Fruit fly (Drosophila melanogaster): ENCODE results near the gene RFeSP.

The RFeSP gene

dm6 chr2L:1649244-1649827, 35.4 kb upstream of the RFeSP start (continued):
- TF ChIP-seq salm (tag; optimal IDR thresholded peaks at IDR 0.05) (peak; percentile 95), fru (optimal IDR thresholded peaks at IDR 0.05) (no peak), CG4820 (GFP tag; optimal IDR thresholded peaks at IDR 0.05) (peak; percentile 65), CG14860 (GFP tag; IDR thresholded peaks at IDR 0.05; ENCODE audit: partially characterized antibody) (no peak), CG7556 (GFP tag; optimal IDR thresholded peaks at IDR 0.05) (peak; percentile 99), Myb (GFP tag; optimal IDR thresholded peaks at IDR 0.05) (no peak), CG13624 (GFP tag; optimal IDR thresholded peaks at IDR 0.05) (no peak), eyg (GFP tag; optimal IDR thresholded peaks at IDR 0.05) (no peak), CG15696 (tag; optimal IDR thresholded peaks at IDR 0.05) (peak; percentile 54), CG16815 (GFP tag; optimal IDR thresholded peaks at IDR 0.05) (peak; percentile 68), Dip3 (GFP tag; optimal IDR thresholded peaks at IDR 0.05) (peak; percentile 44), CG18476 (GFP tag; optimal IDR thresholded peaks at IDR 0.05) (peak; percentile 63), CG11456 (GFP tag; IDR thresholded peaks at IDR 0.05) (peak; percentile 94), CG5953 (GFP tag; IDR thresholded peaks at IDR 0.05) (peak; percentile 91), Ets97D (GFP tag; optimal IDR thresholded peaks at IDR 0.05) (no peak), Six4 (GFP tag; optimal IDR thresholded peaks at IDR 0.05) (peak; percentile 85), Nf-YA (GFP tag; IDR thresholded peaks at IDR 0.05) (peak; percentile 64), Optix (GFP tag; IDR thresholded peaks at IDR 0.05) (peak; percentile 89), zen2 (GFP tag; IDR thresholded peaks at IDR 0.05; ENCODE audit: partially characterized antibody) (no peak), luna (GFP tag; optimal IDR thresholded peaks at IDR 0.05) (no peak), pho (GFP tag; optimal IDR thresholded peaks at IDR 0.05) (no peak), CG10543 (GFP tag; optimal IDR thresholded peaks at IDR 0.05) (peak; percentile 72), slp2 (GFP tag; optimal IDR thresholded peaks at IDR 0.05) (peak; percentile 4), dm (GFP tag; optimal IDR thresholded peaks at IDR 0.05) (no peak), pnt (GFP tag; optimal IDR thresholded peaks at IDR 0.05) (peak; percentile 40), HmgZ (tag; optimal IDR thresholded peaks at IDR 0.05) (no peak), croc (GFP tag; conservative IDR thresholded peaks at IDR 0.05) (peak; percentile 87), Dad (GFP tag; optimal IDR thresholded peaks at IDR 0.05) (peak; percentile 15), org-1 (GFP tag; optimal IDR thresholded peaks at IDR 0.05) (peak; percentile 89), nerfin-2 (GFP tag; IDR thresholded peaks at IDR 0.05; ENCODE audit: partially characterized antibody) (no peak), Hr39 (optimal IDR thresholded peaks at IDR 0.05) (no peak), pfk (GFP tag; optimal IDR thresholded peaks at IDR 0.05) (no peak), bigmax (GFP tag; optimal IDR thresholded peaks at IDR 0.05) (no peak), CG10209 (GFP tag; optimal IDR thresholded peaks at IDR 0.05) (peak; percentile 91), NK7.1 (GFP tag; optimal IDR thresholded peaks at IDR 0.05) (no peak), Jarid2 (GFP tag; optimal IDR thresholded peaks at IDR 0.05) (peak; percentile 81), Stat92E (GFP tag; optimal IDR thresholded peaks at IDR 0.05) (peak in 2 of 3 experiments; percentile 34 to 40), CG1602 (GFP tag; optimal IDR thresholded peaks at IDR 0.05) (peak; percentile 79), mam (GFP tag; optimal IDR thresholded peaks at IDR 0.05) (peak; percentile 42), CG9215 (GFP tag; IDR thresholded peaks at IDR 0.05) (peak; percentile 82), fu2 (GFP tag; optimal IDR thresholded peaks at IDR 0.05) (no peak), sisA (GFP tag; IDR thresholded peaks at IDR 0.05) (peak; percentile 83), CG1024 (GFP tag; IDR thresholded peaks at IDR 0.05) (peak; percentile 27; the same call in 1 of the 2 replicates), lov (optimal IDR thresholded peaks at IDR 0.05) (no peak), lov (GFP tag; IDR thresholded peaks at IDR 0.05) (peak; percentile 82; the same call in 1 of the 3 replicates), CG9797 (GFP tag; optimal IDR thresholded peaks at IDR 0.05) (no peak), repo (GFP tag; optimal IDR thresholded peaks at IDR 0.05) (peak; percentile 11), chn (GFP tag; optimal IDR thresholded peaks at IDR 0.05) (peak; percentile 42), fd102C (GFP tag; optimal IDR thresholded peaks at IDR 0.05) (peak; percentile 3), pan (optimal IDR thresholded peaks at IDR 0.05) (no peak), pan (GFP tag; optimal IDR thresholded peaks at IDR 0.05 in 1 of 2, IDR thresholded peaks at IDR 0.05 in 1 of 2) (peak in 1 of 2 experiments; percentile 92), Med (GFP tag) (peak; percentile 72)

Measured in whole organism, embryonic.